Worm (Caenorhabditis elegans) whole organism, early embryonic: Measurements from ENCODE around the gene crn-4.

Source experiments
- B0310.2 ChIP-seq: sonication (generic microtip); optimal IDR thresholded peaks from 2 replicates; lab custom pipeline; 2016; ENCODE audit warnings: mild to moderate bottlenecking, missing genetic modification characterization, missing compliant biosample characterization
- F13C5.2 ChIP-seq: sonication (generic microtip); optimal IDR thresholded peaks from 2 replicates; lab custom pipeline; 2017; ENCODE audit warnings: mild to moderate bottlenecking, missing genetic modification characterization, inconsistent platforms, missing compliant biosample characterization
- aly-1 ChIP-seq: sonication (generic microtip); optimal IDR thresholded peaks from 2 replicates; lab custom pipeline; 2016; ENCODE audit warnings: missing genetic modification characterization, missing compliant biosample characterization
- ama-1 ChIP-seq: fragments of 150-350 bp; optimal IDR thresholded peaks from 2 replicates; lab custom pipeline; 2014
- ceh-13 ChIP-seq: fragments of 200-800 bp; sonication (Bioruptor generic); optimal IDR thresholded peaks from 2 replicates; lab custom pipeline; 2018; ENCODE audit warnings: mild to moderate bottlenecking, missing genetic modification characterization, missing compliant biosample characterization
- ceh-36 ChIP-seq: sonication (generic microtip); optimal IDR thresholded peaks from 2 replicates; lab custom pipeline; 2016; ENCODE audit warnings: missing genetic modification characterization, inconsistent platforms, missing compliant biosample characterization
- ets-7 ChIP-seq: sonication (generic microtip); optimal IDR thresholded peaks from 2 replicates; lab custom pipeline; 2016; ENCODE audit warnings: missing genotype, missing genetic modification characterization, missing compliant biosample characterization
- flt-1 ChIP-seq: fragments of 200-800 bp; sonication (Bioruptor generic); IDR thresholded peaks from 2 replicates; pipeline ENCODE4 v1.3.6; 2022; ENCODE audit warnings: missing genetic modification characterization, missing compliant biosample characterization
- hmbx-1 ChIP-seq: sonication (generic microtip); optimal IDR thresholded peaks from 2 replicates; lab custom pipeline; 2016; ENCODE audit warnings: mild to moderate bottlenecking, missing genetic modification characterization, missing compliant biosample characterization
- hmg-4 ChIP-seq: fragments of 200-800 bp; sonication (Bioruptor generic); optimal IDR thresholded peaks from 2 replicates; lab custom pipeline; 2018; ENCODE audit warnings: mild to moderate bottlenecking, missing genetic modification characterization, missing compliant biosample characterization
- hnd-1 ChIP-seq: sonication (generic microtip); optimal IDR thresholded peaks from 2 replicates; lab custom pipeline; 2016; ENCODE audit warnings: missing genetic modification characterization, missing compliant biosample characterization
- pes-1 ChIP-seq: fragments of 200-800 bp; sonication (Bioruptor generic); IDR thresholded peaks from 2 replicates; pipeline ENCODE4 v1.3.6; 2022; ENCODE audit warnings: missing genetic modification reagents, missing genetic modification characterization, missing compliant biosample characterization
- scrt-1 ChIP-seq: fragments of 200-800 bp; sonication (Bioruptor generic); IDR thresholded peaks from 2 replicates; pipeline ENCODE4 v1.3.6; 2022; ENCODE audit warnings: missing genetic modification characterization, missing compliant biosample characterization
- sea-1 ChIP-seq: fragments of 200-800 bp; sonication (Bioruptor generic); conservative IDR thresholded peaks from 2 replicates; pipeline ENCODE4 v1.3.6; 2022; ENCODE audit warnings: missing genetic modification characterization, missing compliant biosample characterization
- tbx-11 ChIP-seq: fragments of 200-800 bp; sonication (Bioruptor generic); IDR thresholded peaks from 2 replicates; pipeline ENCODE4 v1.3.6; 2022; ENCODE audit warnings: missing genetic modification characterization, missing compliant biosample characterization
- tbx-37 ChIP-seq: fragments of 200-800 bp; sonication (Bioruptor generic); conservative IDR thresholded peaks from 2 replicates; pipeline ENCODE4 v1.3.6; 2022; ENCODE audit warnings: missing genetic modification reagents, missing genetic modification characterization, missing compliant biosample characterization
- tra-4 ChIP-seq: sonication (generic microtip); optimal IDR thresholded peaks from 2 replicates; lab custom pipeline; 2017; ENCODE audit warnings: missing genetic modification characterization, missing compliant biosample characterization

crn-4 gene

ce11 chrX:2210751-2211150 is 47.1 kb downstream of the crn-4 start, which contains the start of gene peb-1:
Gene peb-1, plus strand, starts transcription at chrX:2211051.
- no peak for TF ChIP-seq F13C5.2 (tag; lab: Kevin White, UChicago)
- no peak for TF ChIP-seq hnd-1 (tag; lab: Kevin White, UChicago)
- TF ChIP-seq ceh-13: no peak
- no peak for TF ChIP-seq ets-7
- TF ChIP-seq hmg-4: no peak
- no peak for TF ChIP-seq sea-1 (GFP tag; lab: Robert Waterston, UW)
- TF ChIP-seq hmbx-1: no peak
- TF ChIP-seq B0310.2 (tag; lab: Kevin White, UChicago): no peak
- TF ChIP-seq ama-1: no peak
- TF ChIP-seq tra-4 (tag; lab: Kevin White, UChicago): no peak
- TF ChIP-seq aly-1 (tag; lab: Kevin White, UChicago): no peak
- TF ChIP-seq ceh-36 (tag; lab: Kevin White, UChicago): no peak
- TF ChIP-seq pes-1 (GFP tag; lab: Robert Waterston, UW): no peak
- no peak for TF ChIP-seq tbx-11
- no peak for TF ChIP-seq tbx-37 (GFP tag; lab: Robert Waterston, UW)
- TF ChIP-seq flt-1 (GFP tag; lab: Robert Waterston, UW): no peak
- no peak for TF ChIP-seq scrt-1 (GFP tag; lab: Robert Waterston, UW)

ce11 chrX:2210164-2210563 is 47.7 kb downstream of the crn-4 start:
- TF ChIP-seq flt-1 (GFP tag; lab: Robert Waterston, UW) (no peak), scrt-1 (GFP tag; lab: Robert Waterston, UW) (no peak), B0310.2 (tag; lab: Kevin White, UChicago) (no peak), F13C5.2 (tag; lab: Kevin White, UChicago) (no peak), sea-1 (GFP tag; lab: Robert Waterston, UW) (no peak), aly-1 (tag; lab: Kevin White, UChicago) (no peak)

ce11 chrX:2208391-2208790 is 49.5 kb downstream of the crn-4 start:
- TF ChIP-seq hmg-4 (no peak), tbx-11 (no peak), tra-4 (tag; lab: Kevin White, UChicago) (no peak)
